Fruit fly (Drosophila melanogaster) whole organism, embryonic: ENCODE data around the gene Best2.

Experiments
- Blimp-1 ChIP-seq: fragments of 200-800 bp; sonication (Bioruptor generic); optimal IDR thresholded peaks from 3 replicates; lab custom pipeline; 2018; ENCODE audit warnings: missing biosample characterization, missing genetic modification characterization, mild to moderate bottlenecking, moderate library complexity, missing genetic modification reagents
- CG10147 ChIP-seq: fragments of 200-800 bp; sonication (Bioruptor generic); optimal IDR thresholded peaks from 2 replicates; lab custom pipeline; 2019; ENCODE audit warnings: missing biosample characterization, mild to moderate bottlenecking, missing genetic modification characterization, moderate library complexity
- CG10321 ChIP-seq: fragments of 200-800 bp; sonication (Bioruptor generic); IDR thresholded peaks from 2 replicates; pipeline ENCODE4 v1.3.6; 2022; ENCODE audit warnings: missing biosample characterization, missing genetic modification characterization
- CG10654 ChIP-seq: fragments of 200-800 bp; sonication (Bioruptor generic); optimal IDR thresholded peaks from 2 replicates; lab custom pipeline; 2016; ENCODE audit warnings: missing biosample characterization, missing genetic modification characterization
- CG12236 ChIP-seq: fragments of 200-800 bp; sonication (Bioruptor generic); optimal IDR thresholded peaks from 2 replicates; lab custom pipeline; 2016; ENCODE audit warnings: missing biosample characterization, missing genetic modification characterization
- CG12769 ChIP-seq: fragments of 200-800 bp; sonication (Bioruptor generic); optimal IDR thresholded peaks from 2 replicates; lab custom pipeline; 2019; ENCODE audit warnings: missing biosample characterization, mild to moderate bottlenecking, missing genetic modification characterization, moderate library complexity
- CG13894 ChIP-seq: fragments of 200-800 bp; sonication (Bioruptor generic); optimal IDR thresholded peaks from 3 replicates; lab custom pipeline; 2018; ENCODE audit warnings: missing biosample characterization, mild to moderate bottlenecking, missing genetic modification characterization, moderate library complexity
- CG15011 ChIP-seq: fragments of 200-800 bp; sonication (Bioruptor generic); optimal IDR thresholded peaks from 3 replicates; lab custom pipeline; 2018; ENCODE audit warnings: missing biosample characterization, mild to moderate bottlenecking, missing genetic modification characterization
- CG17361 ChIP-seq: fragments of 200-800 bp; sonication (Bioruptor generic); IDR thresholded peaks from 3 replicates; pipeline ENCODE4 v1.3.6; 2022; ENCODE audit warnings: missing biosample characterization, missing genetic modification characterization
- CG1832 ChIP-seq: fragments of 200-800 bp; sonication (Bioruptor generic); optimal IDR thresholded peaks from 2 replicates; lab custom pipeline; 2017; ENCODE audit warnings: missing biosample characterization, mild to moderate bottlenecking, missing genetic modification characterization, inconsistent platforms
- CG31224 ChIP-seq: fragments of 200-800 bp; sonication (Bioruptor generic); IDR thresholded peaks from 2 replicates; pipeline ENCODE4 v1.3.6; 2022; ENCODE audit warnings: missing biosample characterization, missing genetic modification characterization
- CG31388 ChIP-seq: fragments of 200-800 bp; sonication (Bioruptor generic); optimal IDR thresholded peaks from 2 replicates; lab custom pipeline; 2016; ENCODE audit warnings: missing biosample characterization, missing genetic modification characterization
- CG3163 ChIP-seq: fragments of 200-800 bp; sonication (Bioruptor generic); optimal IDR thresholded peaks from 3 replicates; lab custom pipeline; 2016; ENCODE audit warnings: missing biosample characterization, missing genetic modification characterization
- CG42726 ChIP-seq: fragments of 200-800 bp; sonication (Bioruptor generic); IDR thresholded peaks from 2 replicates; pipeline ENCODE4 v1.3.6; 2022; ENCODE audit warnings: missing biosample characterization, missing genetic modification characterization; ENCODE audit not compliant: partially characterized antibody
- CG8924 ChIP-seq: fragments of 200-800 bp; optimal IDR thresholded peaks from 3 replicates; lab custom pipeline; 2019; ENCODE audit warnings: missing biosample characterization, mild to moderate bottlenecking, missing genetic modification characterization, moderate library complexity
- CG9797 ChIP-seq: fragments of 200-800 bp; sonication (Bioruptor generic); optimal IDR thresholded peaks from 3 replicates; lab custom pipeline; 2018; ENCODE audit warnings: missing biosample characterization, mild to moderate bottlenecking, missing genetic modification characterization
- Doc2 ChIP-seq: fragments of 200-800 bp; sonication (Bioruptor generic); IDR thresholded peaks from 2 replicates; pipeline ENCODE4 v1.3.6; 2022; ENCODE audit warnings: missing biosample characterization, missing genetic modification characterization
- ERR ChIP-seq: fragments of 200-800 bp; sonication (Bioruptor generic); optimal IDR thresholded peaks from 2 replicates; lab custom pipeline; 2016; ENCODE audit warnings: missing biosample characterization, missing genetic modification characterization
- Ets65A ChIP-seq: fragments of 200-800 bp; sonication (Bioruptor generic); peaks from one replicate; lab custom pipeline; 2016; ENCODE audit warnings: missing biosample characterization, missing genetic modification characterization
- Hr3 ChIP-seq: fragments of 200-800 bp; sonication (Bioruptor generic); optimal IDR thresholded peaks from 3 replicates; lab custom pipeline; 2016; ENCODE audit warnings: missing biosample characterization, missing genetic modification characterization
- Med ChIP-seq: fragments of 200-800 bp; sonication (Bioruptor generic); peaks from one replicate; lab custom pipeline; 2016; ENCODE audit warnings: missing biosample characterization, missing genetic modification characterization, mild to moderate bottlenecking, inconsistent platforms, moderate library complexity
- NC2β ChIP-seq: fragments of 200-800 bp; sonication (Bioruptor generic); optimal IDR thresholded peaks from 2 replicates; lab custom pipeline; 2016; ENCODE audit warnings: missing biosample characterization, missing genetic modification characterization
- NFAT ChIP-seq: fragments of 200-800 bp; sonication (Bioruptor generic); IDR thresholded peaks from 2 replicates; pipeline ENCODE4 v1.3.6; 2022; ENCODE audit warnings: missing biosample characterization, missing genetic modification characterization
- Sox102F ChIP-seq: fragments of 200-800 bp; sonication (Bioruptor generic); optimal IDR thresholded peaks from 2 replicates; lab custom pipeline; 2018; ENCODE audit warnings: missing biosample characterization, mild to moderate bottlenecking, missing genetic modification characterization, moderate library complexity
- crol ChIP-seq: fragments of 200-800 bp; sonication (Bioruptor generic); IDR thresholded peaks from 2 replicates; pipeline ENCODE4 v1.3.6; 2022; ENCODE audit warnings: missing biosample characterization, missing genetic modification characterization
- dati ChIP-seq: fragments of 200-800 bp; sonication (Bioruptor generic); IDR thresholded peaks from 2 replicates; pipeline ENCODE4 v1.3.6; 2022; ENCODE audit warnings: missing biosample characterization, missing genetic modification characterization
- dpn ChIP-seq, 2 experiments: fragments of 200-800 bp; sonication (Bioruptor generic); optimal IDR thresholded peaks; 3 replicates each; lab custom pipeline; 2016; ENCODE audit warnings: missing biosample characterization in 2 of 2, missing genetic modification characterization in 2 of 2
- ewg ChIP-seq: fragments of 200-800 bp; sonication (Bioruptor generic); optimal IDR thresholded peaks from 3 replicates; lab custom pipeline; 2017; ENCODE audit warnings: mild to moderate bottlenecking, missing biosample characterization, missing genetic modification reagents, missing genetic modification characterization
- exex ChIP-seq: fragments of 200-800 bp; sonication (Bioruptor generic); optimal IDR thresholded peaks from 4 replicates; lab custom pipeline; 2018; ENCODE audit warnings: missing biosample characterization, mild to moderate bottlenecking, missing genetic modification characterization, moderate library complexity
- fu2 ChIP-seq: fragments of 200-800 bp; sonication (Bioruptor generic); optimal IDR thresholded peaks from 2 replicates; lab custom pipeline; 2016; ENCODE audit warnings: missing biosample characterization, missing genetic modification characterization
- kah ChIP-seq: fragments of 200-800 bp; sonication (Bioruptor generic); optimal IDR thresholded peaks from 2 replicates; lab custom pipeline; 2018; ENCODE audit warnings: missing biosample characterization, mild to moderate bottlenecking, missing genetic modification characterization
- kni ChIP-seq: fragments of 200-800 bp; sonication (Bioruptor generic); optimal IDR thresholded peaks from 3 replicates; lab custom pipeline; 2017; ENCODE audit warnings: mild to moderate bottlenecking, missing biosample characterization, missing genetic modification reagents, missing genetic modification characterization
- lab ChIP-seq: fragments of 200-800 bp; sonication (Bioruptor generic); optimal IDR thresholded peaks from 3 replicates; lab custom pipeline; 2017; ENCODE audit warnings: missing biosample characterization, missing genetic modification characterization, mild to moderate bottlenecking, moderate library complexity, missing genetic modification reagents
- nerfin-2 ChIP-seq: fragments of 200-800 bp; sonication (Bioruptor generic); IDR thresholded peaks from 2 replicates; pipeline ENCODE4 v1.3.6; 2022; ENCODE audit warnings: missing biosample characterization, missing genetic modification characterization; ENCODE audit not compliant: partially characterized antibody
- nmo ChIP-seq: fragments of 200-800 bp; sonication (Bioruptor generic); optimal IDR thresholded peaks from 2 replicates; lab custom pipeline; 2018; ENCODE audit warnings: missing biosample characterization, mild to moderate bottlenecking, missing genetic modification characterization, moderate library complexity
- nom ChIP-seq: fragments of 200-800 bp; sonication (Bioruptor generic); optimal IDR thresholded peaks from 2 replicates; lab custom pipeline; 2017; ENCODE audit warnings: missing biosample characterization, missing genetic modification characterization, mild to moderate bottlenecking, moderate library complexity, missing genetic modification reagents
- pfk ChIP-seq: fragments of 200-800 bp; sonication (Bioruptor generic); optimal IDR thresholded peaks from 2 replicates; lab custom pipeline; 2018; ENCODE audit warnings: missing biosample characterization, mild to moderate bottlenecking, missing genetic modification characterization, moderate library complexity
- ro ChIP-seq: fragments of 200-800 bp; sonication (Bioruptor generic); IDR thresholded peaks from 2 replicates; pipeline ENCODE4 v1.3.6; 2022; ENCODE audit warnings: missing biosample characterization, missing genetic modification characterization
- schlank ChIP-seq: fragments of 200-800 bp; sonication (Bioruptor generic); optimal IDR thresholded peaks from 2 replicates; lab custom pipeline; 2018; ENCODE audit warnings: missing biosample characterization, mild to moderate bottlenecking, missing genetic modification characterization
- scrt ChIP-seq: fragments of 200-800 bp; sonication (Bioruptor generic); optimal IDR thresholded peaks from 2 replicates; lab custom pipeline; 2018; ENCODE audit warnings: missing biosample characterization, mild to moderate bottlenecking, missing genetic modification characterization, moderate library complexity
- sd ChIP-seq: fragments of 200-800 bp; sonication (Bioruptor generic); optimal IDR thresholded peaks from 3 replicates; lab custom pipeline; 2018; ENCODE audit warnings: missing biosample characterization, mild to moderate bottlenecking, missing genetic modification characterization, moderate library complexity
- sens ChIP-seq: fragments of 200-800 bp; sonication (Bioruptor generic); peaks from one replicate; lab custom pipeline; 2016; ENCODE audit warnings: missing biosample characterization, missing genetic modification characterization
- shn ChIP-seq: fragments of 200-800 bp; sonication (Bioruptor generic); optimal IDR thresholded peaks from 3 replicates; lab custom pipeline; 2016; ENCODE audit warnings: missing biosample characterization, missing genetic modification characterization
- slou ChIP-seq: fragments of 200-800 bp; sonication (Bioruptor generic); optimal IDR thresholded peaks from 3 replicates; lab custom pipeline; 2016; ENCODE audit warnings: missing biosample characterization, missing genetic modification characterization
- sr ChIP-seq: fragments of 200-800 bp; sonication (Bioruptor generic); IDR thresholded peaks from 3 replicates; pipeline ENCODE4 v1.3.6; 2022; ENCODE audit warnings: missing biosample characterization, missing genetic modification characterization
- sug ChIP-seq: fragments of 200-800 bp; optimal IDR thresholded peaks from 2 replicates; lab custom pipeline; 2019; ENCODE audit warnings: missing biosample characterization, mild to moderate bottlenecking, missing genetic modification characterization, moderate library complexity
- yki ChIP-seq: fragments of >200 bp; optimal IDR thresholded peaks from 3 replicates; lab custom pipeline; 2018

Gene Best2

DNA sequence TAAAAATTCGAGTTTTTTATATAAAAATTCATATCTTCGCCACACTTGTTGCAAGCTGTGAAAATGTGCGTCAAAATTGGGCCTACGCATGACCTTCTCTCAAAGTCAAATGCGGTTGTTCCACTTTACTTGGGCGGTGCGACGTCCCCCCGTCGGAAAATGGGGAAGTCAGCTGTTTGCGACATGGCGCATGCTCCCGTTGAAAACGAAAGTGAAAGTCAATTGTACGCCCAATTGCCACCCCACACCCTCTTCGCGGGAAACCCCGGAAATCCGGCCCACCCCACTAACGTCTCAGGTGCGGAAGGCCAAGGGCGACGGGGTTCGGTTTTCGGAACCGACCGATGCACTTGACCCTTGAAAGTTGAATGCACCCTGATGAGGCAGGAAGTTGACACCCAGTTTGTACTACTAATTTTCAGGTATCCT lies 5.6 kb upstream of the Best2 start:
- TF ChIP-seq NFAT (GFP tag; lab: Robert Waterston, UW), result no peak
- no peak for TF ChIP-seq CG9797 (GFP tag; lab: Kevin White, UChicago)
- no peak for TF ChIP-seq ro (GFP tag; lab: Robert Waterston, UW)
- no peak for TF ChIP-seq kni (GFP tag; lab: Kevin White, UChicago)
- TF ChIP-seq dati (GFP tag; lab: Robert Waterston, UW), result no peak
- no peak for TF ChIP-seq Sox102F (GFP tag; lab: Kevin White, UChicago)
- no peak for TF ChIP-seq NC2β
- peak; percentile 55 for TF ChIP-seq crol (GFP tag; lab: Robert Waterston, UW)
- TF ChIP-seq Med (GFP tag; lab: Kevin White, UChicago), result no peak
- TF ChIP-seq scrt (GFP tag; lab: Kevin White, UChicago), result peak; percentile 71
- no peak for TF ChIP-seq CG10321 (GFP tag; lab: Robert Waterston, UW)
- TF ChIP-seq Blimp-1 (GFP tag; lab: Kevin White, UChicago), result peak; percentile 90
- peak; percentile 31 for TF ChIP-seq Ets65A (GFP tag; lab: Kevin White, UChicago)
- TF ChIP-seq CG1832 (GFP tag; lab: Kevin White, UChicago), result no peak
- no peak for TF ChIP-seq CG8924 (tag; lab: Kevin White, UChicago)
- peak; percentile 33; the same call in 1 of the 3 replicates for TF ChIP-seq sr (GFP tag; lab: Robert Waterston, UW)
- TF ChIP-seq kah (GFP tag; lab: Kevin White, UChicago), result no peak
- no peak for TF ChIP-seq CG31388
- TF ChIP-seq slou (GFP tag; lab: Kevin White, UChicago), result no peak
- TF ChIP-seq CG17361, result no peak
- TF ChIP-seq CG13894 (tag; lab: Kevin White, UChicago), result no peak
- TF ChIP-seq ewg (GFP tag; lab: Kevin White, UChicago), result peak; percentile 79
- 0 out of 2 replicates have a peak, but pooled peaks have one; percentile 14 for TF ChIP-seq CG42726 (GFP tag; lab: Robert Waterston, UW)
- TF ChIP-seq Doc2 (GFP tag; lab: Robert Waterston, UW), result no peak
- TF ChIP-seq ERR (GFP tag; lab: Kevin White, UChicago), result peak; percentile 96
- TF ChIP-seq CG3163 (GFP tag; lab: Kevin White, UChicago), result no peak

DNA sequence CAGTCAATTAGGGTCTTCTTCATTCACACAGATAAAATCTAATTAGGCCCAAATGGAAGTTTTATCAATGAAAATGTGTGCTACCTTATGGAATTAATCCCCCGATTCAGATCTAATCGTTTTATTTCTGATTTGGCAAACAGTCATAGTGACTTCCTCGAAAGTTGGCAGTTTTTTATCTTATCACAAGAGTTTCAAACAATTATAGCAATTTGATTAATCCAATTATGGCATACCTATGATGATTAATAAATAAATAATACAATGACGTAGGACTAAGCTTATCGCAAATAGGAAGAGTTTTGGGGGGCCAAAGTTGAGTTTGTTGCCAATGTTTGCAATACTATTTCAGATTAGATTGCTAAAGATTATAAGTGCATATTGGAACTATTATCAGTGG lies 4.8 kb upstream of the Best2 start:
- peak; percentile 67 for TF ChIP-seq sens (GFP tag; lab: Kevin White, UChicago)
- no peak for TF ChIP-seq pfk (GFP tag; lab: Kevin White, UChicago)
- peak; percentile 93 for TF ChIP-seq exex (tag; lab: Kevin White, UChicago)
- no peak for TF ChIP-seq CG10147 (GFP tag; lab: Kevin White, UChicago)
- TF ChIP-seq sug (tag; lab: Kevin White, UChicago), result peak; percentile 25
- TF ChIP-seq sd (tag; lab: Kevin White, UChicago), result peak; percentile 7
- no peak for TF ChIP-seq CG15011 (GFP tag; lab: Kevin White, UChicago)
- no peak for TF ChIP-seq CG12769 (tag; lab: Kevin White, UChicago)
- no peak for TF ChIP-seq Hr3
- TF ChIP-seq lab, result peak; percentile 17

dm6 chr3L:6258660-6259059 lies 2.2 kb upstream of the Best2 start, which contains the start of gene CG10163:
TSS of gene CG10163 (minus strand) at chr3L:6258760.
- TF ChIP-seq CG9797 (GFP tag; lab: Kevin White, UChicago) (no peak), CG12236 (GFP tag; lab: Kevin White, UChicago) (no peak), shn (no peak), fu2 (GFP tag; lab: Kevin White, UChicago) (no peak), CG31224 (GFP tag; lab: Robert Waterston, UW) (no peak), yki (no peak), CG15011 (GFP tag; lab: Kevin White, UChicago) (no peak), schlank (tag; lab: Kevin White, UChicago) (no peak), dpn (GFP tag; optimal IDR thresholded peaks at IDR 0.05; lab: Kevin White, UChicago) (no peak), CG10654 (GFP tag; lab: Kevin White, UChicago) (no peak), nom (GFP tag; lab: Kevin White, UChicago) (no peak), nerfin-2 (no peak), nmo (GFP tag; lab: Kevin White, UChicago) (no peak)
